Worm (Caenorhabditis elegans): ENCODE results near the gene R08C7.5.

R08C7.5 gene

ce11 chrIV:4410526-4410925 is 19.5 kb upstream of the R08C7.5 start:
- TF ChIP-seq snpc-4 (tag; optimal IDR thresholded peaks at IDR 0.05) (no peak), lin-39 (tag; optimal IDR thresholded peaks at IDR 0.05) (no peak), ceh-82 (tag; optimal IDR thresholded peaks at IDR 0.05) (no peak), nhr-12 (tag; optimal IDR thresholded peaks at IDR 0.05) (no peak), unc-62 (GFP tag; optimal IDR thresholded peaks at IDR 0.05) (no peak), egl-5 (tag; optimal IDR thresholded peaks at IDR 0.05) (no peak), sea-2 (GFP tag; optimal IDR thresholded peaks at IDR 0.05) (no peak), nhr-43 (tag; optimal IDR thresholded peaks at IDR 0.05; ENCODE audit: poor library complexity, severe bottlenecking) (no peak), ztf-11 (tag; optimal IDR thresholded peaks at IDR 0.05) (no peak), nhr-77 (tag; optimal IDR thresholded peaks at IDR 0.05) (no peak), ceh-9 (tag; optimal IDR thresholded peaks at IDR 0.05) (no peak), skn-1 (tag; optimal IDR thresholded peaks at IDR 0.05) (no peak), daf-12 (tag; optimal IDR thresholded peaks at IDR 0.05) (no peak)

- no peak for TF ChIP-seq mdl-1 (tag; optimal IDR thresholded peaks at IDR 0.05)
- no peak for TF ChIP-seq R02D3.7 (tag; optimal IDR thresholded peaks at IDR 0.05)
- no peak for TF ChIP-seq nhr-11 (tag; optimal IDR thresholded peaks at IDR 0.05)
- no peak for TF ChIP-seq unc-39 (tag; optimal IDR thresholded peaks at IDR 0.05)
- no peak for TF ChIP-seq pha-4 (tag; optimal IDR thresholded peaks at IDR 0.05)
- no peak for TF ChIP-seq ceh-28 (tag; optimal IDR thresholded peaks at IDR 0.05)
- no peak for TF ChIP-seq ama-1 (optimal IDR thresholded peaks at IDR 0.05)
- no peak for TF ChIP-seq pqm-1 (tag; optimal IDR thresholded peaks at IDR 0.05)
- no peak for TF ChIP-seq mml-1 (tag; optimal IDR thresholded peaks at IDR 0.05)
- no peak for TF ChIP-seq nhr-28 (tag; optimal IDR thresholded peaks at IDR 0.05)
- TF ChIP-seq nhr-25 (tag; optimal IDR thresholded peaks at IDR 0.05): no peak
Observed at ce11 chrIV:4411311-4411947, 18.6 kb upstream of the R08C7.5 start.

DNA sequence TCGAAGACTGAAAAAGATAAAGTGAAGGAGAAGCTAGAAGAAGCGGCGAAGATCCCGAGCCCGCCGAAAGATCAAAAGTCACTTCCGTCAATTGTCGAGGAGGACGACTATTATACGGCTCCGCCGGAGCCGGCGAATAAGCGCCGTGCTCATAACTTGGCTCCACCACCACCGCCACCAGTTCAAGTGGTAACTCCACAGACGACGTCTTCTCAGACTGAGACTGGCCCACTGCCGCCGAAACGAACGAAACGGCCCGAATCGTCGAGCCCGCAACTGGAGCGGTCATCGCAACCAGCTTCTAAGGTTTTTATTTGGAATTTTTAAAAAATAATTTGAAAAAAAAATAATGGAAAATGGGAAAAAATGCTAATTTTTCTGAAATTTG is 18.1 kb upstream of the R08C7.5 start:
- no peak for TF ChIP-seq unc-62 (GFP tag; optimal IDR thresholded peaks at IDR 0.05)
- no peak for TF ChIP-seq nhr-11 (tag; optimal IDR thresholded peaks at IDR 0.05)
- no peak for TF ChIP-seq nhr-25 (tag; optimal IDR thresholded peaks at IDR 0.05)
- TF ChIP-seq nhr-67 (tag; optimal IDR thresholded peaks at IDR 0.05): no peak
- TF ChIP-seq nhr-77 (tag; optimal IDR thresholded peaks at IDR 0.05): no peak
- TF ChIP-seq elt-2 (tag; optimal IDR thresholded peaks at IDR 0.05): no peak
- TF ChIP-seq daf-12 (tag; optimal IDR thresholded peaks at IDR 0.05): no peak
- no peak for TF ChIP-seq ztf-4 (tag; optimal IDR thresholded peaks at IDR 0.05)
- TF ChIP-seq R02D3.7 (tag; optimal IDR thresholded peaks at IDR 0.05): no peak

ce11 chrIV:4413114-4413513 is 16.9 kb upstream of the R08C7.5 start:
- TF ChIP-seq nhr-12 (tag; optimal IDR thresholded peaks at IDR 0.05): no peak
- no peak for TF ChIP-seq fkh-2 (tag; optimal IDR thresholded peaks at IDR 0.05)
- TF ChIP-seq ceh-28 (tag; optimal IDR thresholded peaks at IDR 0.05): no peak
- TF ChIP-seq unc-62 (GFP tag; optimal IDR thresholded peaks at IDR 0.05): no peak
- TF ChIP-seq nhr-77 (tag; optimal IDR thresholded peaks at IDR 0.05): no peak
- no peak for TF ChIP-seq nhr-76 (tag; optimal IDR thresholded peaks at IDR 0.05)
- no peak for TF ChIP-seq fkh-10 (GFP tag; optimal IDR thresholded peaks at IDR 0.05)
- no peak for TF ChIP-seq elt-2 (tag; optimal IDR thresholded peaks at IDR 0.05)
- no peak for TF ChIP-seq mml-1 (tag; optimal IDR thresholded peaks at IDR 0.05)
- no peak for TF ChIP-seq ama-1 (optimal IDR thresholded peaks at IDR 0.05)
- TF ChIP-seq skn-1 (tag; optimal IDR thresholded peaks at IDR 0.05): no peak
- TF ChIP-seq nhr-11 (tag; optimal IDR thresholded peaks at IDR 0.05): no peak
- no peak for TF ChIP-seq unc-39 (tag; optimal IDR thresholded peaks at IDR 0.05)
- TF ChIP-seq nhr-67 (tag; optimal IDR thresholded peaks at IDR 0.05): no peak
- TF ChIP-seq snpc-4 (tag; optimal IDR thresholded peaks at IDR 0.05): no peak
- TF ChIP-seq egl-5 (tag; optimal IDR thresholded peaks at IDR 0.05): no peak
- TF ChIP-seq lsy-12 (tag; optimal IDR thresholded peaks at IDR 0.05): no peak
- no peak for TF ChIP-seq ztf-4 (tag; optimal IDR thresholded peaks at IDR 0.05)

- no peak for TF ChIP-seq zag-1 (tag; optimal IDR thresholded peaks at IDR 0.05)
- no peak for TF ChIP-seq lsy-12 (tag; optimal IDR thresholded peaks at IDR 0.05)
- TF ChIP-seq unc-39 (tag; optimal IDR thresholded peaks at IDR 0.05): no peak
- no peak for TF ChIP-seq egl-5 (tag; optimal IDR thresholded peaks at IDR 0.05)
- no peak for TF ChIP-seq ZK546.5 (tag; optimal IDR thresholded peaks at IDR 0.05)
- TF ChIP-seq unc-62 (GFP tag; optimal IDR thresholded peaks at IDR 0.05): no peak
- no peak for TF ChIP-seq elt-3 (tag; optimal IDR thresholded peaks at IDR 0.05)
- TF ChIP-seq mml-1 (tag; optimal IDR thresholded peaks at IDR 0.05): no peak
- no peak for TF ChIP-seq R02D3.7 (tag; optimal IDR thresholded peaks at IDR 0.05)
Observed at ce11 chrIV:4422029-4422428, 8.0 kb upstream of the R08C7.5 start, which contains the start of gene clec-175. Gene clec-175 (plus strand): TSS chrIV:4422329.

Data from whole organism, L3 larva.